5 fruit fly cellular contexts compared by ENCODE assay signal in genomic region chrX:5745840-5746815, dm6.
TF ChIP-seq lines count a peak whose summit lies in the region.

No protein-coding gene starts in this region.

- TF ChIP-seq CTCF in whole organism, embryonic (GFP tag; optimal IDR thresholded peaks at IDR 0.05; lab: Kevin White, UChicago): no peak

TF ChIP-seq in whole organism, adult, 20 proteins besides CTCF, POLR2A, EP300 and RAD21 (continues in another document):
- TF ChIP-seq CG11617 (GFP tag; optimal IDR thresholded peaks at IDR 0.05; lab: Kevin White, UChicago): peak; percentile 82
- peak; percentile 83 for TF ChIP-seq Hr96 (GFP tag; optimal IDR thresholded peaks at IDR 0.05; lab: Kevin White, UChicago)
- peak; percentile 49 for TF ChIP-seq ovo (GFP tag; optimal IDR thresholded peaks at IDR 0.05; lab: Kevin White, UChicago)
- TF ChIP-seq Crg-1 (GFP tag; optimal IDR thresholded peaks at IDR 0.05; lab: Kevin White, UChicago): peak; percentile 64
- peak; percentile 47 for TF ChIP-seq toe (GFP tag; optimal IDR thresholded peaks at IDR 0.05; lab: Kevin White, UChicago)
- peak; percentile 86 for TF ChIP-seq bab1 (GFP tag; optimal IDR thresholded peaks at IDR 0.05; lab: Kevin White, UChicago)
- no peak for TF ChIP-seq pad (GFP tag; optimal IDR thresholded peaks at IDR 0.05; lab: Kevin White, UChicago)
- TF ChIP-seq cic (GFP tag; optimal IDR thresholded peaks at IDR 0.05; lab: Kevin White, UChicago): peak; percentile 31
- TF ChIP-seq CG1620 (GFP tag; optimal IDR thresholded peaks at IDR 0.05; lab: Kevin White, UChicago): peak; percentile 75
- peak; percentile 94 for TF ChIP-seq CG14711 (tag; optimal IDR thresholded peaks at IDR 0.05; lab: Kevin White, UChicago)
- peak; percentile 69 for TF ChIP-seq tj (GFP tag; optimal IDR thresholded peaks at IDR 0.05; lab: Kevin White, UChicago)
- no peak for TF ChIP-seq kay (GFP tag; lab: Kevin White, UChicago; ENCODE audit: borderline replicate concordance)
- TF ChIP-seq CG5204 (GFP tag; optimal IDR thresholded peaks at IDR 0.05; lab: Kevin White, UChicago): peak; percentile 67
- peak; percentile 42 for TF ChIP-seq Clk (GFP tag; optimal IDR thresholded peaks at IDR 0.05; lab: Kevin White, UChicago)
- TF ChIP-seq CG33017 (tag; optimal IDR thresholded peaks at IDR 0.05; lab: Kevin White, UChicago): peak; percentile 73
- TF ChIP-seq CG7045 (GFP tag; optimal IDR thresholded peaks at IDR 0.05; lab: Kevin White, UChicago): peak; percentile 27
- peak; percentile 25 for TF ChIP-seq CG12768 (GFP tag; optimal IDR thresholded peaks at IDR 0.05; lab: Kevin White, UChicago)
- TF ChIP-seq CG7101 (tag; optimal IDR thresholded peaks at IDR 0.05; lab: Kevin White, UChicago): peak; percentile 88

TF ChIP-seq in whole organism, embryonic, 481 proteins besides CTCF, POLR2A, EP300 and RAD21 (continues in another document):
- TF ChIP-seq gcm (GFP tag; optimal IDR thresholded peaks at IDR 0.05; lab: Kevin White, UChicago): peak; percentile 59
- TF ChIP-seq unc-4 (GFP tag; IDR thresholded peaks at IDR 0.05; lab: Robert Waterston, UW; ENCODE audit: partially characterized antibody): peak; percentile 15; the same call in 1 of the 2 replicates
- TF ChIP-seq toy (GFP tag; IDR thresholded peaks at IDR 0.05; lab: Robert Waterston, UW): no peak; the same call in 1 of the 2 replicates
- TF ChIP-seq Doc2 (GFP tag; IDR thresholded peaks at IDR 0.05; lab: Robert Waterston, UW): no peak
- no peak for TF ChIP-seq CG2199 (GFP tag; IDR thresholded peaks at IDR 0.05; lab: Robert Waterston, UW)
- peak; percentile 37 for TF ChIP-seq CG10431 (GFP tag; optimal IDR thresholded peaks at IDR 0.05; lab: Kevin White, UChicago)
- TF ChIP-seq CG6854 (GFP tag; optimal IDR thresholded peaks at IDR 0.05; lab: Kevin White, UChicago): peak; percentile 46
- TF ChIP-seq CG2678 (tag; optimal IDR thresholded peaks at IDR 0.05; lab: Kevin White, UChicago): peak; percentile 84
- TF ChIP-seq CG1832 (GFP tag; optimal IDR thresholded peaks at IDR 0.05; lab: Kevin White, UChicago): no peak
- TF ChIP-seq CG17359 (tag; optimal IDR thresholded peaks at IDR 0.05; lab: Kevin White, UChicago): peak; percentile 79
- no peak for TF ChIP-seq fru (optimal IDR thresholded peaks at IDR 0.05; lab: Kevin White, UChicago)
- peak; percentile 53 for TF ChIP-seq CG8944 (GFP tag; optimal IDR thresholded peaks at IDR 0.05; lab: Kevin White, UChicago)
- no peak for TF ChIP-seq Elba2 (GFP tag; optimal IDR thresholded peaks at IDR 0.05; lab: Kevin White, UChicago)
- no peak for TF ChIP-seq CkIIα-i1 (GFP tag; IDR thresholded peaks at IDR 0.05; lab: Robert Waterston, UW)
- TF ChIP-seq zen (tag; optimal IDR thresholded peaks at IDR 0.05; lab: Kevin White, UChicago): peak; percentile 35
- TF ChIP-seq CG14710 (tag; optimal IDR thresholded peaks at IDR 0.05; lab: Kevin White, UChicago): peak; percentile 43
- peak; percentile 48 for TF ChIP-seq fd3F (GFP tag; optimal IDR thresholded peaks at IDR 0.05; lab: Kevin White, UChicago)
- TF ChIP-seq Meics (GFP tag; optimal IDR thresholded peaks at IDR 0.05; lab: Kevin White, UChicago): peak; percentile 73

TF ChIP-seq in whole organism, prepupa, 60 proteins besides CTCF, POLR2A, EP300 and RAD21 (continues in another document):
- peak; percentile 74 for TF ChIP-seq topi (GFP tag; optimal IDR thresholded peaks at IDR 0.05; lab: Kevin White, UChicago)
- peak; percentile 76 for TF ChIP-seq CG8119 (GFP tag; IDR thresholded peaks at IDR 0.05; lab: Robert Waterston, UW)
- TF ChIP-seq CG6854 (GFP tag; optimal IDR thresholded peaks at IDR 0.05; lab: Kevin White, UChicago): no peak
- TF ChIP-seq Hr4 (GFP tag; optimal IDR thresholded peaks at IDR 0.05; lab: Kevin White, UChicago): peak; percentile 72
- TF ChIP-seq eg (GFP tag; IDR thresholded peaks at IDR 0.05; lab: Robert Waterston, UW): peak; percentile 88
- peak; percentile 73 for TF ChIP-seq CG11902 (GFP tag; optimal IDR thresholded peaks at IDR 0.05; lab: Kevin White, UChicago)
- TF ChIP-seq spab (GFP tag; optimal IDR thresholded peaks at IDR 0.05; lab: Kevin White, UChicago): peak; percentile 57
- TF ChIP-seq Sox102F (GFP tag; optimal IDR thresholded peaks at IDR 0.05; lab: Kevin White, UChicago): peak; percentile 65
- TF ChIP-seq Met (GFP tag; optimal IDR thresholded peaks at IDR 0.05; lab: Kevin White, UChicago): peak; percentile 74
- peak; percentile 65 for TF ChIP-seq Hr39 (GFP tag; optimal IDR thresholded peaks at IDR 0.05; lab: Kevin White, UChicago)
- TF ChIP-seq CG15336 (GFP tag; IDR thresholded peaks at IDR 0.05; lab: Robert Waterston, UW): peak; percentile 74
- TF ChIP-seq Hr38 (GFP tag; optimal IDR thresholded peaks at IDR 0.05; lab: Kevin White, UChicago): no peak
- TF ChIP-seq CG6276 (GFP tag; optimal IDR thresholded peaks at IDR 0.05; lab: Kevin White, UChicago): peak; percentile 79
- TF ChIP-seq Smox (GFP tag; optimal IDR thresholded peaks at IDR 0.05; lab: Kevin White, UChicago): peak; percentile 38
- peak; percentile 75 for TF ChIP-seq Ets21C (GFP tag; optimal IDR thresholded peaks at IDR 0.05; lab: Kevin White, UChicago)
- peak; percentile 58 for TF ChIP-seq CG4318 (GFP tag; optimal IDR thresholded peaks at IDR 0.05; lab: Kevin White, UChicago)
- TF ChIP-seq CG7368 (GFP tag; optimal IDR thresholded peaks at IDR 0.05; lab: Kevin White, UChicago): peak; percentile 53
- TF ChIP-seq esn (GFP tag; optimal IDR thresholded peaks at IDR 0.05; lab: Kevin White, UChicago): peak; percentile 70
- TF ChIP-seq Sox14 (GFP tag; optimal IDR thresholded peaks at IDR 0.05; lab: Kevin White, UChicago): peak; percentile 81
- TF ChIP-seq Eip75B (GFP tag; optimal IDR thresholded peaks at IDR 0.05; lab: Kevin White, UChicago): peak; percentile 61

TF ChIP-seq in whole organism, pupa, 21 proteins besides CTCF, POLR2A, EP300 and RAD21:
- TF ChIP-seq D1 (tag; optimal IDR thresholded peaks at IDR 0.05; lab: Kevin White, UChicago): no peak
- TF ChIP-seq CG8301 (tag; optimal IDR thresholded peaks at IDR 0.05; lab: Kevin White, UChicago): peak; percentile 75
- no peak; the same call in 1 of the 2 replicates for TF ChIP-seq CG10348 (GFP tag; IDR thresholded peaks at IDR 0.05; lab: Robert Waterston, UW)
- TF ChIP-seq CG8159 (tag; optimal IDR thresholded peaks at IDR 0.05; lab: Kevin White, UChicago): peak; percentile 73
- TF ChIP-seq Snoo (tag; optimal IDR thresholded peaks at IDR 0.05; lab: Kevin White, UChicago): peak; percentile 66
- TF ChIP-seq gl (tag; optimal IDR thresholded peaks at IDR 0.05; lab: Kevin White, UChicago): peak; percentile 50
- TF ChIP-seq CG15710 (tag; optimal IDR thresholded peaks at IDR 0.05; lab: Kevin White, UChicago): peak; percentile 69
- TF ChIP-seq CG4496 (GFP tag; IDR thresholded peaks at IDR 0.05; lab: Robert Waterston, UW): peak; percentile 92
- TF ChIP-seq Pif1A (GFP tag; optimal IDR thresholded peaks at IDR 0.05; lab: Kevin White, UChicago): peak; percentile 71
- peak; percentile 57 for TF ChIP-seq CG17806 (tag; optimal IDR thresholded peaks at IDR 0.05; lab: Kevin White, UChicago)
- TF ChIP-seq EcR (GFP tag; optimal IDR thresholded peaks at IDR 0.05; lab: Kevin White, UChicago): no peak
- TF ChIP-seq rn (GFP tag; IDR thresholded peaks at IDR 0.05; lab: Robert Waterston, UW): peak; percentile 75; the same call in 1 of the 2 replicates
- no peak for TF ChIP-seq CG13204 (GFP tag; optimal IDR thresholded peaks at IDR 0.05; lab: Kevin White, UChicago)
- TF ChIP-seq Ets98B (GFP tag; IDR thresholded peaks at IDR 0.05; lab: Robert Waterston, UW): peak; percentile 86
- TF ChIP-seq CG14655 (GFP tag; optimal IDR thresholded peaks at IDR 0.05; lab: Kevin White, UChicago): peak; percentile 76
- peak; percentile 87 for TF ChIP-seq fd96Ca (GFP tag; IDR thresholded peaks at IDR 0.05; lab: Robert Waterston, UW)
- TF ChIP-seq CG32121 (GFP tag; IDR thresholded peaks at IDR 0.05; lab: Robert Waterston, UW): peak; percentile 72
- TF ChIP-seq CG12605 (GFP tag; IDR thresholded peaks at IDR 0.05; lab: Robert Waterston, UW): peak; percentile 86
- TF ChIP-seq CG9948 (tag; optimal IDR thresholded peaks at IDR 0.05; lab: Kevin White, UChicago): peak; percentile 56
- peak; percentile 56 for TF ChIP-seq Pif1B (GFP tag; optimal IDR thresholded peaks at IDR 0.05; lab: Kevin White, UChicago)
- peak; percentile 69 for TF ChIP-seq CG34367 (tag; optimal IDR thresholded peaks at IDR 0.05; lab: Kevin White, UChicago)

TF ChIP-seq in whole organism, wandering third instar larva, 38 proteins besides CTCF, POLR2A, EP300 and RAD21 (continues in another document):
- TF ChIP-seq rgr (GFP tag; optimal IDR thresholded peaks at IDR 0.05; lab: Kevin White, UChicago): peak; percentile 87
- no peak for TF ChIP-seq Dfd (GFP tag; optimal IDR thresholded peaks at IDR 0.05; lab: Kevin White, UChicago)
- peak; percentile 68 for TF ChIP-seq CG9705 (GFP tag; optimal IDR thresholded peaks at IDR 0.05; lab: Kevin White, UChicago)
- TF ChIP-seq sv (GFP tag; optimal IDR thresholded peaks at IDR 0.05; lab: Kevin White, UChicago): peak; percentile 64
- TF ChIP-seq foxo (GFP tag; optimal IDR thresholded peaks at IDR 0.05; lab: Kevin White, UChicago): peak in 1 of 2 experiments; percentile 88
- peak; percentile 81 for TF ChIP-seq lola (GFP tag; optimal IDR thresholded peaks at IDR 0.05; lab: Kevin White, UChicago)
- TF ChIP-seq OdsH (GFP tag; optimal IDR thresholded peaks at IDR 0.05; lab: Kevin White, UChicago): peak; percentile 75
- TF ChIP-seq Abd-B (GFP tag; optimal IDR thresholded peaks at IDR 0.05; lab: Kevin White, UChicago): no peak
- peak; percentile 89 for TF ChIP-seq ey (GFP tag; optimal IDR thresholded peaks at IDR 0.05; lab: Kevin White, UChicago)
- TF ChIP-seq dl (GFP tag; optimal IDR thresholded peaks at IDR 0.05; lab: Kevin White, UChicago; ENCODE audit: insufficient read depth in 1 of 2, partially characterized antibody in 2 of 2): no peak
- peak; percentile 48 for TF ChIP-seq Mio (GFP tag; optimal IDR thresholded peaks at IDR 0.05; lab: Kevin White, UChicago)
- TF ChIP-seq N (GFP tag; optimal IDR thresholded peaks at IDR 0.05; lab: Kevin White, UChicago): no peak
- peak; percentile 59 for TF ChIP-seq Jra (GFP tag; optimal IDR thresholded peaks at IDR 0.05; lab: Kevin White, UChicago)
- TF ChIP-seq HLH106 (tag; optimal IDR thresholded peaks at IDR 0.05; lab: Kevin White, UChicago): peak; percentile 85
- TF ChIP-seq Sp1 (GFP tag; optimal IDR thresholded peaks at IDR 0.05; lab: Kevin White, UChicago): peak; percentile 70
- TF ChIP-seq CG32264 (GFP tag; optimal IDR thresholded peaks at IDR 0.05; lab: Kevin White, UChicago): peak; percentile 82
- TF ChIP-seq usp (GFP tag; optimal IDR thresholded peaks at IDR 0.05; lab: Kevin White, UChicago): no peak
- TF ChIP-seq Hr83 (GFP tag; optimal IDR thresholded peaks at IDR 0.05; lab: Kevin White, UChicago; ENCODE audit: poor library complexity, severe bottlenecking): peak; percentile 54
- TF ChIP-seq psq (GFP tag; optimal IDR thresholded peaks at IDR 0.05; lab: Kevin White, UChicago): peak; percentile 52
- TF ChIP-seq sage (GFP tag; optimal IDR thresholded peaks at IDR 0.05; lab: Kevin White, UChicago): peak; percentile 72
- TF ChIP-seq Hr78 (GFP tag; optimal IDR thresholded peaks at IDR 0.05; lab: Kevin White, UChicago): no peak
- TF ChIP-seq dsf (GFP tag; optimal IDR thresholded peaks at IDR 0.05; lab: Kevin White, UChicago; ENCODE audit: borderline replicate concordance): no peak
- TF ChIP-seq GATAd (GFP tag; optimal IDR thresholded peaks at IDR 0.05; lab: Kevin White, UChicago): no peak
